Worm (Caenorhabditis elegans): Measurements from ENCODE around the gene nhr-148.
"Not testable (repeated sequence)": the region's sequence is repeated elsewhere in the genome, so short reads cannot be mapped to it uniquely, and the experiment has no call there.

nhr-148 gene

DNA sequence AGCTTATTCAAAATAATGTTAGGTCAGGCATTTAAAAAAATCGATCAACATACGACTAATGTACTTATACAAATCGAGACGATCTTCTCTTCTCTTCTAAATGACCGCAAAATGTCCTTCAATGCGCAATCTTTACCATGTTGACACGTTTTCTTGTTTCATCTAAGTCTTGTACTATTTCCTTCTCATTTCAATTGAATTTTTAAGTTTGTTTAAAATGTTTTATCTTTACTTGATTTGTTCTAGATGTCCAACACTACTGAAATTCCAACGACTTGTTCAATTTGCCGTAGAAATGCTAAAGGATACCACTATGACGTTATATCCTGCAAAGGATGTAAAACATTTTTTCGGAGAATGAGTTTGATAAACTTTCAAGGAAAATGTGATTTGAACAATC, at the start of gene nhr-148, which contains the start of gene nhr-263:
Gene nhr-148 (plus strand): TSS at position 215 of the 400 bp plus-strand sequence.
Gene nhr-263 (minus strand): TSS at position 101 of the 400 bp plus-strand sequence.
- TF ChIP-seq dao-5 (tag; optimal IDR thresholded peaks at IDR 0.05), result no peak
- TF ChIP-seq W03F9.2 (tag; optimal IDR thresholded peaks at IDR 0.05), result no peak
- TF ChIP-seq him-1 (tag; optimal IDR thresholded peaks at IDR 0.05), result no peak

DNA sequence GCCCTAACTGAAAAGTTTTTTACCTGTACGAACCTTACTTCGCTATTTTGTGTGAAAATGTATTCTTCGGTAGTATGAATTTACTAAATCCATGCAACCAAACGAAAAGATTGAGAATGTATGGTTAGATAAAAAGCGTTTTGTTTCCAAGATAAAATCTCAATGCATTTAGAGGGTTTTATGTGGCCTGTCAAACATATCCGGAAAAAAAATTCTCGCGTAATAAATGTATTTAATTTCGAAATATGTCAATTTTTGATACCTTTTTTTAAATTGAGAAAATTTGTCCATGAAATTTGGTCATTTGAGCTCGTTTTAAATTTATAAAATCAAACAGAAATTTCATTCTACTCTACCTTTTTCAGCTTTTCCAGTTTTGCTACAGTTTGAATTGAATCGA, 46.7 kb upstream of the nhr-148 start, which contains the start of gene F07G11.4:
Gene F07G11.4 (minus strand): TSS at position 101 of the 400 bp plus-strand sequence.
- TF ChIP-seq dao-5 (tag; optimal IDR thresholded peaks at IDR 0.05) (no peak), W03F9.2 (tag; optimal IDR thresholded peaks at IDR 0.05) (no peak), him-1 (tag; optimal IDR thresholded peaks at IDR 0.05) (no peak)

DNA sequence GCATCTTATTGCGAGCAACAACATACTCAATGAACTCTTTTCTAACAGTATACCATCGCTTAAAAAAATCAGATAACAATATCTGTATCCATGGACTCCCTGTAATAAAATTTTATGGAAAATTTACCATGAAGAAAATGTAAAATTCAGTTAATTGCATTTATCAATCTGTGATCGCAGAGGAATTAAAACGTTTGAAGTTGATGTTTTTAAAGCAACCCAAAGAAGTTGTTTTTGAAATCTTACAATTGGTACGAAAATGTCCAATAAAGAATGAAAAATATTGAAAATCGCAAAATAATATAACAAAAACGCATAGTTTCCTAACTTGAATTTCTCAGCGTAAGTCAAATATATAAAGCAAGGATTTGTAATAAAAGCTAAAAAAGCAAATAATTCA, 44.7 kb upstream of the nhr-148 start, which contains the start of gene srj-32:
Gene srj-32 (minus strand): TSS at position 101 of the 400 bp plus-strand sequence.
- TF ChIP-seq him-1 (tag; optimal IDR thresholded peaks at IDR 0.05), result no peak

DNA sequence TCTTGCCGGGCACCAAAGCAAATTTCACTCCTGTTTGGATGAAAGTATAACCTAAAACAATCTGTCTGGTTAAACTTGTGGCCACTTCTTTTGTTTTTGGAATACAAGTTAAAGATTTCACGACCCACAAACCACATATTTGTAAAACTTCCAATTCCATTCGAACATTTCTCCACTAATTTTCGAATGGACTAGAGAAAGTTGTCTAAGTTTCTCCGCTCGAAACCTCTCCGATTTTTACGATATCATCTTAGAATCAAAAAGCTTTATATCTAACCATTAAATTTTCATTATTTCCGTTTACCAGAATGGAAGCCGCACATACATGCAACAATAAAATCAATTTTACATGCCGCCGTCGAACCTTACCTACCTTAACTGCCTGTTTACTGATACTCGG, 43.5 kb upstream of the nhr-148 start, which contains the start of gene F07G11.3:
Gene F07G11.3 (plus strand): TSS at position 301 of the 400 bp plus-strand sequence.
- TF ChIP-seq W03F9.2 (tag; optimal IDR thresholded peaks at IDR 0.05), result no peak
- no peak for TF ChIP-seq dao-5 (tag; optimal IDR thresholded peaks at IDR 0.05)
- no peak for TF ChIP-seq him-1 (tag; optimal IDR thresholded peaks at IDR 0.05)

DNA sequence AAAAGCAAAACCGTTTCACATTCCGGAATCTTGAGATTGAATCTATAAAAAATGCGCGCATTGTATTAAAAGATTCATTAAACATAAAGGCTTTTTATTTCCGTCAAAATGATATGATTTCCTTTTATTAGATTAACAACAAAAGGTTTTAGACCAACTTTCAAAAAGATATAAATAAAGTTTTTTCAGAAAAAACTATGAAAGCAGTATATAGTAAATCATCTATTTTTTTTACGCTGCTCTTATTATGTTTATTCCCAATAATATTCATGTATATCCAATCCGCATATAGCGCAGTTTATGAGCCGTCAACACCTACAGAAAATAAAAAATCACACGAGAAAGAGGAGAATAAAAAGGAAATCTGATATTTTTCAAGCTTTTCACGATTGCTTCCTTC, 37.5 kb upstream of the nhr-148 start, which contains the start of gene F07G11.2:
Gene F07G11.2 (plus strand): TSS at position 301 of the 400 bp plus-strand sequence.
- TF ChIP-seq him-1, W03F9.2, dao-5 (tag; optimal IDR thresholded peaks at IDR 0.05): not testable (repeated sequence)

DNA sequence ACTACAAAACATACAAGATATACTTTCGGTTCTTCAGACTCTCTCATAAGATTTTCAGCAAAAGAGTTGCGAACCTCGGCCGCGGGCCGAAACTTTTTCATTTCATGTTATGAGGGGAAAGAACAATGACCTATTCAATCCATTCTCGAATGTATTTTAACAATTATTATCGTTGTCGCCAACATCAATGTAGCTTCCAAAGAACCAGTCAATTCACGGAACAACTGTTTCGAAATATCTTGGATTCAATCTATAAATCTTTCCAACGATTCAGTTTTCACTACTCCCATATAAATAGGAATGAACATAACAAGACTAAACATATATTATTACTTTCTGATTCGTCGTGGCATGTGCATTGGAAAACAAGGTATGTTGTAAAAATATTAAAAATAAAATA, 34.9 kb upstream of the nhr-148 start, which contains the start of gene F07G11.1:
Gene F07G11.1 (plus strand): TSS at position 301 of the 400 bp plus-strand sequence.
- no peak for TF ChIP-seq him-1 (tag; optimal IDR thresholded peaks at IDR 0.05)
- TF ChIP-seq dao-5 (tag; optimal IDR thresholded peaks at IDR 0.05), result no peak
- TF ChIP-seq W03F9.2 (tag; optimal IDR thresholded peaks at IDR 0.05), result no peak

DNA sequence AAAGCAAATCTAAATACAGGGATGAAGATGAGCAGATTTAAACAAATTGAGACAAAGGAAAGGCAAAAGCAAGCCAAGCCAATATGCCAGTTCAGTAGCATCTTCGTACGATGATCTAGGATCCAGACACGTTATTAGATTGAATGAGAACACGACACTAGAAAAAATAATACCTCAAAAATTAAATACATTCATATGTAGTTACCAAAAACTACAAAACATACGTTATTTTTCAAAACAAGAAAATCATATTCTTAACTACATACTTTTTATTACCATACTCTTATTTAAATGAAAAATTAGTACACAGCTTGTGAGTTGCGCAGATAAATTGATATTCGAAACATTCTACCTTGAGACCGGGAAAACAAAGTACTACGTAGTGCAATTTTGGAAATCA, 28.7 kb upstream of the nhr-148 start, which contains the start of gene srx-6:
Gene srx-6 (minus strand): TSS at position 101 of the 400 bp plus-strand sequence.
- no peak for TF ChIP-seq W03F9.2 (tag; optimal IDR thresholded peaks at IDR 0.05)
- no peak for TF ChIP-seq him-1 (tag; optimal IDR thresholded peaks at IDR 0.05)
- TF ChIP-seq dao-5 (tag; optimal IDR thresholded peaks at IDR 0.05), result no peak

DNA sequence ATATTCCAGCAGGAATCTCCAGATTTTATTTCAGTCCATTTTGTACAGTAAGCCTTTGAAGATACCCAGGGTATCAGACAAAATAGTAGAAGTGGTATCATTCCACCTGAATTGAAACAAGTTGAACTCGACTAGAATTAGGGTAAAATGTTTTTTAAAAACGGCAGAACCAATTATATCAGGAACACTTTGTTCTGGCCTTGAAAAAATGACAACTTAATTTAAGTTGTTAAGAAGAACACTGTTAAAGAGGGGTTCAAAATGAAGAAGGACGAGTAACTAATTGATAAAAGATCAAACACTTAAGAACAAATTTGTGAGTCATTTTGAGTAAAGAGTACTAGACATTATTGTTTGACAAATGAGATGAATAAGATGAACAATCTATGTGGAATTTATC, 21.0 kb upstream of the nhr-148 start, which contains the start of gene lmd-4:
Gene lmd-4 (minus strand): TSS at position 101 of the 400 bp plus-strand sequence.
- TF ChIP-seq dao-5 (tag; optimal IDR thresholded peaks at IDR 0.05) (no peak), him-1 (tag; optimal IDR thresholded peaks at IDR 0.05) (no peak), W03F9.2 (tag; optimal IDR thresholded peaks at IDR 0.05) (no peak)

DNA sequence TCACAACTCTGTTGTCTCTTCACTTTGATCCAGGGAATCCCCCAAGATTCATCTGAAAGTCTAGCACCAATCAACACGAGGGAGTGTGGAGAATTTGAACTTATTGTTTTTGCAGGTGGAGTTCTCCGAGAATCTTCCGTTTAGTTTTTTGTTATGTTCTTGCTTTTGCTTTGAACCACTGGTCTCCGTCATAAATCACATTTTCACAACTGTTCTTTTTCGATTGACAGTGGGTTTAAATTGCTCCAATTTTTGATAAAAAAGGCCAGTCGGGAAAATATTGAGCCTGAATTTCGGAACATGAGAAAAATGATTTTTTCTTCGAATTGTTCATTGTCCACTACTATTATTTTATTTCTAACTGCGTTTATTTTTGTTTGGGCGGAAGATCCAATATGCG, 20.0 kb upstream of the nhr-148 start, which contains the start of gene F10G2.10:
Gene F10G2.10 (plus strand): TSS at position 301 of the 400 bp plus-strand sequence.
- TF ChIP-seq him-1 (tag; optimal IDR thresholded peaks at IDR 0.05), result no peak
- TF ChIP-seq dao-5 (tag; optimal IDR thresholded peaks at IDR 0.05), result no peak
- TF ChIP-seq W03F9.2 (tag; optimal IDR thresholded peaks at IDR 0.05), result no peak

DNA sequence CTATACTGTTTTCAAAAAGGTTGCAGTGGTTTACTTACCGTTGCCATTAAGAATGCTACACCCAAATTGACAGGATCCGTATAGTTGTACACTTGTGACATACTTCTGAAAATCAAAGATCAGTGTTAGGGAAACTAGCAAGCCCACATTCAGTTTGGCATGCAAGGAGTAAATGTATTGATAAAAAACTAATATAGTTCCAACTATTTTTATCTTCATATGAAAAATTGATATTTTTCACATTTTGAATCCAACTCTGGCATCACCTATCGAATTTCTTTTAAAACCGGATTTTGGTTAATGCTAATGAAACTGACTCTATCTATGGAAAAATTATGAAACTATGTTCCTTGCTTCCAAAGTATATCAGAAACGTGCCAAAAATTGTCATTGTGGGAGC, 16.7 kb upstream of the nhr-148 start, which contains the start of gene srx-92:
Gene srx-92 (minus strand): TSS at position 101 of the 400 bp plus-strand sequence.
- no peak for TF ChIP-seq W03F9.2 (tag; optimal IDR thresholded peaks at IDR 0.05)

DNA sequence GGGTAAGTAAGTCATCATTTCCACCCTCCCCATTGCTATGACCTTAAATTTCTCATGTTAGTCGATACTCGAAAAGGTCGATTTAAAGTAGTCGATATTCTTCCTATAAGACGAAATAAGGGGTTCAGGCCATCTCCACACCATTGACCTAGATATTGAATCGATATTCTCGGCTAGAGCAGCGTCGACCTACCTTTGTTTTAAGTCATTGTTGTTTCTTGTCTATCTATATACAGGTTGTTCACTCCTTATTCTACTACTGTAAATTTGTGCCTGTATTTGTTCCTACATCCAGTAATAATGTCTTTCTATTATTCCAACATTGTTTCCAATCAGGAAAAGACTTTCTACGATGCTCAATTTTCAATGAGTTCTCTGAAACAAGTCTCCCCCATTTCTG, 15.0 kb upstream of the nhr-148 start, which contains the start of gene F10G2.4:
Gene F10G2.4 (plus strand): TSS at position 301 of the 400 bp plus-strand sequence.
- TF ChIP-seq him-1 (tag; optimal IDR thresholded peaks at IDR 0.05) (no peak), W03F9.2 (tag; optimal IDR thresholded peaks at IDR 0.05) (no peak), dao-5 (tag; optimal IDR thresholded peaks at IDR 0.05) (no peak)

DNA sequence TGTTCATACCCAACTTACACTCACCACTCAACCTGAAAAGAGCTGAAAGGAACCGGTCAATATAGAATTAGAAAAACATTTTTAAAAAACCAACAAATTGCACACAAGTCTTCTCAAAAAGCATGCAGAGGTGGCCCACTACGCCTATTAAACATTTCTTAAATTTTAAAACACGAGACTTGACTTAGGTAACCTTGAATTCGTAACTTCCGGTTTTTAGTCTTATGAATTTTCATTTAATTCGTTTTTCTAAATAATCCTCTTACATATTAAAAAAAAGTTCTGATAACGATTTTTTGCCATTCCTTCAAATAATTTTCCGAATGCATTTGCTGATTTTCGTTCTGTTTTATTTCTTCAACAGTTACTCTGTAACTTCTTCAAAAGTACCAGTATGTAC, 13.9 kb upstream of the nhr-148 start, which contains the start of gene clec-7:
Gene clec-7 (plus strand): TSS at position 301 of the 400 bp plus-strand sequence.
- no peak for TF ChIP-seq W03F9.2 (tag; optimal IDR thresholded peaks at IDR 0.05)
- no peak for TF ChIP-seq dao-5 (tag; optimal IDR thresholded peaks at IDR 0.05)
- TF ChIP-seq him-1 (tag; optimal IDR thresholded peaks at IDR 0.05), result no peak

DNA sequence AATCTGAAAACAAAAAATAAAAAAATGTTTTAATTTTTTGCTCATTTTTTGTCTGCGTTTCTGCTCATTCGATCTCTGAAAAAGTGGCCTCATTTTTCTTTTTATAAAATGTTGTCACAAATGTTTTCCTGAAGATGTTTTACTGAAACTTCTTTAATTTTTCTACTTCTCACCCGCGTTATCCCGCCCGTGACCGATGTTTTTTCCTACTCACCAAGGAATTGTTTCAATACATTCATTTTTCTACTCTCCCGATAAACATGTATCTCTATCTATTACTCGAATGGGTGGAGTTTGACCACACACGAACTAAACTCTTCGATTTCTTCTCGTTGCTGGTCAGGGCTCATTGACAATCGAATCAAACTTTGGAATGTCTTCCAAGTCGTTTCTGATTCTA, 11.1 kb upstream of the nhr-148 start, which contains the start of gene F10G2.2:
Gene F10G2.2 (plus strand): TSS at position 301 of the 400 bp plus-strand sequence.
- TF ChIP-seq him-1 (tag; optimal IDR thresholded peaks at IDR 0.05), result no peak
- no peak for TF ChIP-seq dao-5 (tag; optimal IDR thresholded peaks at IDR 0.05)
- TF ChIP-seq W03F9.2 (tag; optimal IDR thresholded peaks at IDR 0.05), result no peak

DNA sequence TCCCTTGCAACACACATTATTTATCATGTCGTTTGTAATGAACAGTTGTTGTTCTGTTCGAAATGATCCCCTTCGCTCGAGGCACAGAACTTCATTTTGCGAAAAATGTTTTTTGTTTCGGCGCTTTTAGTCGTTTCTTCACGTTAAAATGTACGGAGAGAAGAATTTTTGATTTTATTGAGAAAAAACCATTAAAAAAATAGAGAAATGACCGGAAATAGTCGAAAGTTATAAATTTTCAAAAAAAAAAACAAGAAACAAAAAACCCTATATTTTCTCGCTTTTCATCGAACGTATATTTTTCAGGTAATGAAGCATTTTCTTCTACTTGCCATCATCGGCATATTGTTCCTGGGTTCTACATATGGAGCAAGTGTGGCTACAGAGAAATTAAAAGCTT, 9.7 kb upstream of the nhr-148 start, which contains the start of gene F10G2.1:
Gene F10G2.1 (plus strand): TSS at position 301 of the 400 bp plus-strand sequence.
- TF ChIP-seq dao-5 (tag; optimal IDR thresholded peaks at IDR 0.05), result no peak
- TF ChIP-seq him-1 (tag; optimal IDR thresholded peaks at IDR 0.05), result no peak
- TF ChIP-seq W03F9.2 (tag; optimal IDR thresholded peaks at IDR 0.05), result no peak
